Worm (Caenorhabditis elegans): ENCODE measurements around the gene lron-1.
"Not testable (repeated sequence)": the region's sequence is repeated elsewhere in the genome, so short reads cannot be mapped to it uniquely, and the experiment has no call there.

- not testable (repeated sequence) for TF ChIP-seq lsy-2 (tag; optimal IDR thresholded peaks at IDR 0.05); fos-1 (tag; optimal IDR thresholded peaks at IDR 0.05); nhr-11 (tag; optimal IDR thresholded peaks at IDR 0.05); ama-1 (optimal IDR thresholded peaks at IDR 0.05); ceh-82 (tag; optimal IDR thresholded peaks at IDR 0.05); blmp-1 (tag; optimal IDR thresholded peaks at IDR 0.05; ENCODE audit: insufficient read depth); nhr-25 (tag; optimal IDR thresholded peaks at IDR 0.05); C34F6.9 (tag; optimal IDR thresholded peaks at IDR 0.05)
These were observed 47.5 kb upstream of the lron-1 start, which contains the start of gene nspc-17 for ce11 chrX:14525081-14525324.

All from whole organism, L2 larva.